Fruit fly (Drosophila melanogaster) Kc167 (cell line): Measurements from ENCODE around the gene CG1572.

ENCODE experiments used
- psq ChIP-seq: fragments of >200 bp; optimal IDR thresholded peaks from 2 replicates; lab custom pipeline; 2017; ENCODE audit warnings: missing external identifiers
- ttk ChIP-seq: sonication (Bioruptor generic); optimal IDR thresholded peaks from 2 replicates; lab custom pipeline; 2017; ENCODE audit warnings: missing external identifiers

DNA sequence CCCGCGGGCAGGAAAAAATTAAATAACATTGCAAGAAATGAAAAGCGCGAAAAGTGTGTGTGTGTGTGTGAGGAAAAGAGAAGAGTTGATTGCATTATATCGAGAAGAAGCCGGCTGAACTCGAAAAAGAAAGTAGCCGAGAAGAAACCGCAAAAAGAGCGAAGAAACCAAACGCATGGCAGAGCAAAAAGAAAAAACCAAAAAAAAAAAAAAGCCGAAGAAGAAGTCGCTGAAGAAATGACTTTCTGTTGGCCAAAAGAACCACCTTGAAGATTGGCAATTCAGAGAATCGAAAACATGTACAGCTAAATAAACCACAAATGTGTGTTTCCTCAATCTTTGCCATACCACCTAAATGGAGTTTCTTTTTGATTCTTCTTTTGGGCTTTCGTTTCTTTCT lies 34.5 kb downstream of the CG1572 start:
- no peak for TF ChIP-seq ttk (lab: Kevin White, UChicago)
- TF ChIP-seq psq (lab: Kevin White, UChicago): no peak
